Worm (Caenorhabditis elegans) whole organism, young adult: Measurements from ENCODE around the gene snb-7.

Experiments
- B0035.1 ChIP-seq: sonication (generic microtip); optimal IDR thresholded peaks from 2 replicates; lab custom pipeline; 2016; ENCODE audit warnings: missing genetic modification characterization, mild to moderate bottlenecking, missing compliant biosample characterization, missing genotype, missing genetic modification reagents
- B0261.1 ChIP-seq: sonication (generic microtip); optimal IDR thresholded peaks from 2 replicates; lab custom pipeline; 2016; ENCODE audit warnings: mild to moderate bottlenecking, missing genetic modification characterization, moderate library complexity, missing compliant biosample characterization
- D2030.7 ChIP-seq: fragments of 200-800 bp; sonication (Bioruptor generic); IDR thresholded peaks from 2 replicates; pipeline ENCODE4 v1.3.6; 2022; ENCODE audit warnings: missing genetic modification reagents, missing genetic modification characterization, missing compliant biosample characterization
- F22D6.2 ChIP-seq: sonication (generic microtip); optimal IDR thresholded peaks from 2 replicates; lab custom pipeline; 2016; ENCODE audit warnings: mild to moderate bottlenecking, missing genetic modification characterization, missing compliant biosample characterization
- F23B12.7 ChIP-seq: sonication (generic microtip); optimal IDR thresholded peaks from 2 replicates; lab custom pipeline; 2017; ENCODE audit warnings: missing genetic modification characterization, mild to moderate bottlenecking, missing compliant biosample characterization, antibody characterized with exemption, moderate library complexity; ENCODE audit not compliant: insufficient read depth
- F55B11.4 ChIP-seq: sonication (generic microtip); optimal IDR thresholded peaks from 2 replicates; lab custom pipeline; 2016; ENCODE audit warnings: missing compliant biosample characterization, missing genetic modification characterization, borderline replicate concordance; ENCODE audit not compliant: insufficient read depth
- F57A8.1 ChIP-seq: fragments of 200-800 bp; sonication (Bioruptor generic); optimal IDR thresholded peaks from 2 replicates; lab custom pipeline; 2018; ENCODE audit warnings: mild to moderate bottlenecking, missing genetic modification characterization, moderate library complexity, missing compliant biosample characterization
- F57C9.4 ChIP-seq: sonication (generic microtip); optimal IDR thresholded peaks from 2 replicates; lab custom pipeline; 2017; ENCODE audit warnings: mild to moderate bottlenecking, missing genetic modification characterization, missing compliant biosample characterization
- T07F8.4 ChIP-seq: sonication (generic microtip); optimal IDR thresholded peaks from 2 replicates; lab custom pipeline; 2016; ENCODE audit warnings: mild to moderate bottlenecking, missing genetic modification characterization, moderate library complexity, missing compliant biosample characterization
- Y53F4B.3 ChIP-seq: fragments of 200-800 bp; sonication (Bioruptor generic); IDR thresholded peaks from 2 replicates; pipeline ENCODE4 v1.3.6; 2022; ENCODE audit warnings: missing genetic modification reagents, missing genetic modification characterization, missing compliant biosample characterization
- Y56A3A.18 ChIP-seq: fragments of 200-800 bp; sonication (Bioruptor generic); IDR thresholded peaks from 2 replicates; pipeline ENCODE4 v1.3.6; 2022; ENCODE audit warnings: missing genetic modification reagents, missing genetic modification characterization, missing compliant biosample characterization
- Y79H2A.3 ChIP-seq: fragments of 200-800 bp; sonication (Bioruptor generic); conservative IDR thresholded peaks from 2 replicates; pipeline ENCODE4 v1.3.6; 2022; ENCODE audit warnings: missing genetic modification reagents, missing genetic modification characterization, missing compliant biosample characterization
- ama-1 ChIP-seq, 3 experiments: fragments of 150-350 bp in 1 of 3; sonication (generic microtip) in 2 of 3; optimal IDR thresholded peaks; 2 replicates each; lab custom pipeline; 2014 to 2018; ENCODE audit warnings: missing biosample characterization in 2 of 3, missing genetic modification characterization in 2 of 3, missing genetic modification reagents in 2 of 3
- aptf-2 ChIP-seq: fragments of 200-800 bp; sonication (Bioruptor generic); conservative IDR thresholded peaks from 2 replicates; pipeline ENCODE4 v1.3.6; 2022; ENCODE audit warnings: missing genetic modification reagents, missing genetic modification characterization, missing compliant biosample characterization
- attf-6 ChIP-seq: fragments of 200-800 bp; sonication (Bioruptor generic); IDR thresholded peaks from 2 replicates; pipeline ENCODE4 v1.3.6; 2022; ENCODE audit warnings: missing genetic modification reagents, missing genetic modification characterization, missing compliant biosample characterization
- bed-1 ChIP-seq: fragments of 200-800 bp; sonication (Bioruptor generic); IDR thresholded peaks from 2 replicates; pipeline ENCODE4 v1.3.6; 2022; ENCODE audit warnings: missing genetic modification reagents, missing genetic modification characterization, missing compliant biosample characterization
- cebp-2 ChIP-seq: fragments of 200-800 bp; sonication (Bioruptor generic); IDR thresholded peaks from 2 replicates; pipeline ENCODE4 v1.3.6; 2022; ENCODE audit warnings: missing genetic modification characterization, missing compliant biosample characterization
- ceh-100 ChIP-seq: fragments of 200-800 bp; sonication (Bioruptor generic); IDR thresholded peaks from 2 replicates; pipeline ENCODE4 v1.3.6; 2022; ENCODE audit warnings: missing genetic modification reagents, missing genetic modification characterization, missing compliant biosample characterization
- ceh-79 ChIP-seq: sonication (generic microtip); optimal IDR thresholded peaks from 2 replicates; lab custom pipeline; 2017; ENCODE audit warnings: mild to moderate bottlenecking, missing genetic modification characterization, missing compliant biosample characterization
- chd-7 ChIP-seq: sonication (generic microtip); optimal IDR thresholded peaks from 2 replicates; lab custom pipeline; 2016; ENCODE audit warnings: mild to moderate bottlenecking, missing genetic modification characterization, moderate library complexity, missing compliant biosample characterization
- die-1 ChIP-seq: sonication (generic microtip); optimal IDR thresholded peaks from 2 replicates; lab custom pipeline; 2016; ENCODE audit warnings: missing genotype, mild to moderate bottlenecking, missing genetic modification characterization, missing compliant biosample characterization
- dox-1 ChIP-seq: fragments of 200-800 bp; sonication (Bioruptor generic); IDR thresholded peaks from 2 replicates; pipeline ENCODE4 v1.3.6; 2022; ENCODE audit warnings: missing genetic modification reagents, missing genetic modification characterization, missing compliant biosample characterization
- dpff-1 ChIP-seq: sonication (generic microtip); optimal IDR thresholded peaks from 2 replicates; lab custom pipeline; 2017; ENCODE audit warnings: mild to moderate bottlenecking, missing genetic modification characterization, missing compliant biosample characterization
- egl-18 ChIP-seq: fragments of 200-800 bp; sonication (Bioruptor generic); IDR thresholded peaks from 2 replicates; pipeline ENCODE4 v1.3.6; 2022; ENCODE audit warnings: missing genetic modification reagents, missing genetic modification characterization, missing compliant biosample characterization
- egl-44 ChIP-seq: fragments of 200-800 bp; sonication (Bioruptor generic); IDR thresholded peaks from 2 replicates; pipeline ENCODE4 v1.3.6; 2022; ENCODE audit warnings: missing genetic modification reagents, missing genetic modification characterization, missing compliant biosample characterization
- hlh-12 ChIP-seq: sonication (generic microtip); optimal IDR thresholded peaks from 2 replicates; lab custom pipeline; 2016; ENCODE audit warnings: missing genetic modification characterization, missing compliant biosample characterization
- hlh-26 ChIP-seq: fragments of 200-800 bp; sonication (Bioruptor generic); conservative IDR thresholded peaks from 2 replicates; pipeline ENCODE4 v1.3.6; 2022; ENCODE audit warnings: missing genetic modification reagents, missing genetic modification characterization, missing compliant biosample characterization
- hrde-1 ChIP-seq: sonication (generic microtip); optimal IDR thresholded peaks from 2 replicates; lab custom pipeline; 2016; ENCODE audit warnings: missing genetic modification characterization, mild to moderate bottlenecking, missing compliant biosample characterization, moderate library complexity, missing genotype, missing genetic modification reagents, borderline replicate concordance
- mcd-1 ChIP-seq: fragments of 200-800 bp; sonication (Bioruptor generic); IDR thresholded peaks from 2 replicates; pipeline ENCODE4 v1.3.6; 2022; ENCODE audit warnings: missing genetic modification reagents, missing genetic modification characterization, missing compliant biosample characterization
- mxl-1 ChIP-seq: sonication (generic microtip); optimal IDR thresholded peaks from 2 replicates; lab custom pipeline; 2016; ENCODE audit warnings: missing genetic modification characterization, missing compliant biosample characterization
- nhr-179 ChIP-seq: sonication (generic microtip); optimal IDR thresholded peaks from 2 replicates; lab custom pipeline; 2016; ENCODE audit warnings: mild to moderate bottlenecking, missing genetic modification characterization, missing compliant biosample characterization
- pbrm-1 ChIP-seq: fragments of 200-800 bp; sonication (Bioruptor generic); IDR thresholded peaks from 2 replicates; pipeline ENCODE4 v1.3.6; 2022; ENCODE audit warnings: missing genetic modification reagents, missing genetic modification characterization, missing compliant biosample characterization
- rcor-1 ChIP-seq: fragments of 200-800 bp; sonication (Bioruptor generic); IDR thresholded peaks from 2 replicates; pipeline ENCODE4 v1.3.6; 2022; ENCODE audit warnings: missing genetic modification reagents, missing genetic modification characterization, missing compliant biosample characterization
- repo-1 ChIP-seq: sonication (generic microtip); optimal IDR thresholded peaks from 2 replicates; lab custom pipeline; 2017; ENCODE audit warnings: mild to moderate bottlenecking, missing genetic modification characterization, missing compliant biosample characterization
- sea-2 ChIP-seq: fragments of 200-800 bp; sonication (Bioruptor generic); IDR thresholded peaks from 2 replicates; pipeline ENCODE4 v1.3.6; 2022; ENCODE audit warnings: missing genetic modification characterization, missing compliant biosample characterization
- snpc-1.1 ChIP-seq: sonication (generic microtip); optimal IDR thresholded peaks from 2 replicates; lab custom pipeline; 2017; ENCODE audit warnings: missing genetic modification characterization, mild to moderate bottlenecking, missing compliant biosample characterization, antibody characterized with exemption, moderate library complexity, missing genotype, missing genetic modification reagents; ENCODE audit not compliant: insufficient read depth
- tbx-9 ChIP-seq: sonication (generic microtip); optimal IDR thresholded peaks from 2 replicates; lab custom pipeline; 2016; ENCODE audit warnings: borderline replicate concordance, missing genetic modification characterization, inconsistent platforms, missing compliant biosample characterization
- tlf-1 ChIP-seq: fragments of 200-800 bp; sonication (Bioruptor generic); optimal IDR thresholded peaks from 2 replicates; lab custom pipeline; 2018; ENCODE audit warnings: mild to moderate bottlenecking, missing genetic modification characterization, missing compliant biosample characterization
- unc-62 ChIP-seq: fragments of 150-350 bp; optimal IDR thresholded peaks from 2 replicates; lab custom pipeline; 2014; ENCODE audit warnings: missing biosample characterization, missing genetic modification reagents, missing genetic modification characterization
- zfh-2 ChIP-seq: fragments of 200-800 bp; sonication (Bioruptor generic); conservative IDR thresholded peaks from 2 replicates; pipeline ENCODE4 v1.3.6; 2022; ENCODE audit warnings: missing genetic modification reagents, missing genetic modification characterization, missing compliant biosample characterization
- zim-3 ChIP-seq: sonication (generic microtip); optimal IDR thresholded peaks from 2 replicates; lab custom pipeline; 2017; ENCODE audit warnings: mild to moderate bottlenecking, missing genetic modification characterization, moderate library complexity, missing compliant biosample characterization
- ztf-18 ChIP-seq: sonication (generic microtip); optimal IDR thresholded peaks from 2 replicates; lab custom pipeline; 2016; ENCODE audit warnings: missing genotype, mild to moderate bottlenecking, missing genetic modification characterization, missing compliant biosample characterization
- ztf-22 ChIP-seq: fragments of 200-800 bp; sonication (Bioruptor generic); optimal IDR thresholded peaks from 2 replicates; lab custom pipeline; 2018; ENCODE audit warnings: mild to moderate bottlenecking, missing genetic modification characterization, moderate library complexity, missing compliant biosample characterization
- ztf-26 ChIP-seq: sonication (generic microtip); optimal IDR thresholded peaks from 2 replicates; lab custom pipeline; 2017; ENCODE audit warnings: missing genetic modification characterization, missing compliant biosample characterization
- ztf-28 ChIP-seq: fragments of 200-800 bp; sonication (Bioruptor generic); IDR thresholded peaks from 2 replicates; pipeline ENCODE4 v1.3.6; 2022; ENCODE audit warnings: missing genetic modification reagents, missing genetic modification characterization, missing compliant biosample characterization
- ztf-3 ChIP-seq: fragments of 200-800 bp; sonication (Bioruptor generic); optimal IDR thresholded peaks from 2 replicates; lab custom pipeline; 2018; ENCODE audit warnings: mild to moderate bottlenecking, missing genetic modification characterization, missing compliant biosample characterization

snb-7 gene

DNA sequence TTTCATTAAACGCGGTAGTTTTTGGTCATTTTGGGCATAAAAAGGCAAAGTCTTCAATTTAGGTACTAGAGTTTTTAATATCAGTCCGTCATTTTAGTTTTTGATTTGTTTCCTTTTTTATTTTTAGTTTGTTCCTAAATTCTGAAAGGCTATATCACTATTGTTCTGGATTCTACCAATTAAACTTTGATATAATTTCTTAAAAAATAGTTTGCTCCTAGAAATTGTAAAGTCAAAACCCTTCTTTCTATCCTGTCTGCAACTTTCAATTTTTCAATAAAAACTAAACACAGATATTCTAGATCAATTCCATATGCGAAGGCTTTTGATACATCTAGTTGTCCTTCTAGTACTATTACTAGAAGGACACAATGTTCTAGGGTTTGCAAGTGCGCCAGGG lies 12.4 kb downstream of the snb-7 start, which contains the start of gene K08E7.5:
TSS of gene K08E7.5 (plus strand) at position 301 of the 400 bp plus-strand sequence.
- TF ChIP-seq B0261.1 (tag; lab: Kevin White, UChicago): no peak
- no peak for TF ChIP-seq hlh-26 (GFP tag; lab: Robert Waterston, UW)
- TF ChIP-seq cebp-2 (GFP tag; lab: Robert Waterston, UW): no peak
- TF ChIP-seq F23B12.7 (tag; lab: Kevin White, UChicago): no peak
- TF ChIP-seq Y56A3A.18 (GFP tag; lab: Robert Waterston, UW): no peak
- TF ChIP-seq F57C9.4 (tag; lab: Kevin White, UChicago): no peak
- TF ChIP-seq chd-7: no peak
- TF ChIP-seq zim-3: no peak
- no peak for TF ChIP-seq snpc-1.1 (tag; lab: Kevin White, UChicago)
- no peak for TF ChIP-seq repo-1 (tag; lab: Kevin White, UChicago)

DNA sequence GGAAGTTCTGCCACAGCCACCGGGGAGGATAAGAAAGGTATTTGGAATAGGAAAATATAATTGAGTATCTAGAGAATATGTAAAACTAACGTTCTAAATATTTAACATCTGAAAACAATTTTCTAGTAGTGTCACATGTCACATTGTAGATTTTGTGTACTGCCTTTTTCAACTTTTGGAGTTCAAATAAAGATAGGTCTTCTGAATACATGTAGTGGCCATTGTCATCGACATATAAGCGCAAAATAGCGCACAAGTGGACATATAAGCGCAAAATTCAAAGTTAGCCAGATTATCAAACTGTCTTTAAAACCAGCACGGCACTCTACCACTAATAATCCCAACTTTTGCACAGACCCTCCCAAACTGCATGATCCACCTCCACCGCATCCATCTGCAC lies 13.6 kb downstream of the snb-7 start:
- TF ChIP-seq tbx-9 (tag; lab: Kevin White, UChicago) (no peak), sea-2 (GFP tag; lab: Robert Waterston, UW) (no peak), chd-7 (no peak), ztf-18 (tag; lab: Kevin White, UChicago) (no peak), aptf-2 (GFP tag; lab: Robert Waterston, UW) (no peak), dpff-1 (tag; lab: Kevin White, UChicago) (no peak), mcd-1 (GFP tag; lab: Robert Waterston, UW) (no peak), attf-6 (no peak), egl-18 (no peak), rcor-1 (no peak), egl-44 (GFP tag; lab: Robert Waterston, UW) (no peak), ceh-79 (tag; lab: Kevin White, UChicago) (no peak), T07F8.4 (tag; lab: Kevin White, UChicago) (no peak), F55B11.4 (tag; lab: Kevin White, UChicago) (no peak), bed-1 (GFP tag; lab: Robert Waterston, UW) (no peak), ztf-3 (GFP tag; lab: Kevin White, UChicago) (no peak), hrde-1 (tag; lab: Kevin White, UChicago) (no peak), die-1 (tag; lab: Kevin White, UChicago) (no peak), ceh-100 (GFP tag; lab: Robert Waterston, UW) (no peak), mxl-1 (tag; lab: Kevin White, UChicago) (no peak)

DNA sequence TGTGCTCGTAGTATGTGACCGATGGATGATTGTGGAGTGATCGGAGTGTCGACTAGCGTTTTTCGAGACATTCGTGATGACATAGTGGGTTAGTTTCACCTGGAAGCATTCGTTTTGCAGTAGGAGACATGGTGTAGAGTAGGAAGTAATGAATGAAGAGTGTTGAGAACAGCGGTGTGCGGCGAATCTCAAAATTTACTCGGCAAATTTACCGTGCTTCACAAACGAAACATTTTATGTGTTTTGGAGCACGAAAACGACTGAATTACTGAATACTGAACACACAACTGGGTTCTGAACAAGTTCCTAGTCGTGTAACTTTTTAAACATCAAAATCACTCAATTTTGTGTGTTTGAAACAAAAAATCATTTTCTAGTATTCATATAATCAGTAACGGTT lies 20.4 kb downstream of the snb-7 start, which contains the start of gene K08E7.6:
TSS of gene K08E7.6 (minus strand) at position 101 of the 400 bp plus-strand sequence.
- TF ChIP-seq ama-1 (optimal IDR thresholded peaks at IDR 0.05; lab: Kevin White, UChicago) (no peak), ama-1 (GFP tag; optimal IDR thresholded peaks at IDR 0.05; lab: Kevin White, UChicago) (no peak), nhr-179 (tag; lab: Kevin White, UChicago) (no peak), D2030.7 (GFP tag; lab: Robert Waterston, UW) (no peak), Y79H2A.3 (no peak), dox-1 (GFP tag; lab: Robert Waterston, UW) (no peak), zfh-2 (GFP tag; lab: Robert Waterston, UW) (no peak), zim-3 (no peak), ceh-100 (GFP tag; lab: Robert Waterston, UW) (no peak), hlh-12 (tag; lab: Kevin White, UChicago) (no peak), pbrm-1 (GFP tag; lab: Robert Waterston, UW) (no peak), Y53F4B.3 (GFP tag; lab: Robert Waterston, UW) (no peak), F22D6.2 (tag; lab: Kevin White, UChicago) (no peak), ztf-28 (GFP tag; lab: Robert Waterston, UW) (no peak), ztf-22 (GFP tag; lab: Kevin White, UChicago) (no peak), unc-62 (GFP tag; lab: Kevin White, UChicago) (no peak), tlf-1 (GFP tag; lab: Kevin White, UChicago) (no peak), B0035.1 (tag; lab: Kevin White, UChicago) (no peak), F57A8.1 (GFP tag; lab: Kevin White, UChicago) (no peak), ztf-26 (tag; lab: Kevin White, UChicago) (no peak)
